Fruit fly (Drosophila melanogaster) whole organism, embryonic: Measurements from ENCODE around the gene CG3434.
A peak's percentile ranks its signal among the peaks of the same experiment; 100 is the strongest.

Experiments used
- ATbp ChIP-seq: fragments of 200-800 bp; sonication (Bioruptor generic); optimal IDR thresholded peaks from 2 replicates; lab custom pipeline; 2017; ENCODE audit warnings: missing biosample characterization, mild to moderate bottlenecking, missing genetic modification characterization, missing genetic modification reagents
- CG10267 ChIP-seq: fragments of 200-800 bp; sonication (Bioruptor generic); optimal IDR thresholded peaks from 2 replicates; lab custom pipeline; 2018; ENCODE audit warnings: missing biosample characterization, mild to moderate bottlenecking, missing genetic modification characterization, moderate library complexity
- CG11504 ChIP-seq: fragments of 200-800 bp; sonication (Bioruptor generic); optimal IDR thresholded peaks from 3 replicates; lab custom pipeline; 2019; ENCODE audit warnings: missing biosample characterization, mild to moderate bottlenecking, missing genetic modification characterization, moderate library complexity
- CG12942 ChIP-seq: fragments of 200-800 bp; sonication (Bioruptor generic); optimal IDR thresholded peaks from 3 replicates; lab custom pipeline; 2016; ENCODE audit warnings: missing biosample characterization, missing genetic modification characterization
- CG13123 ChIP-seq: fragments of 200-800 bp; sonication (Bioruptor generic); optimal IDR thresholded peaks from 2 replicates; lab custom pipeline; 2016; ENCODE audit warnings: missing biosample characterization, missing genetic modification characterization
- CG13775 ChIP-seq: fragments of 200-800 bp; sonication (Bioruptor generic); optimal IDR thresholded peaks from 3 replicates; lab custom pipeline; 2017; ENCODE audit warnings: missing biosample characterization, mild to moderate bottlenecking, missing genetic modification characterization
- CG14710 ChIP-seq: fragments of 200-800 bp; sonication (Bioruptor generic); optimal IDR thresholded peaks from 3 replicates; lab custom pipeline; 2019; ENCODE audit warnings: missing biosample characterization, mild to moderate bottlenecking, missing genetic modification characterization, moderate library complexity
- CG15073 ChIP-seq: fragments of 200-800 bp; sonication (Bioruptor generic); optimal IDR thresholded peaks from 2 replicates; lab custom pipeline; 2016; ENCODE audit warnings: missing biosample characterization, missing genetic modification characterization
- CG1792 ChIP-seq: fragments of 200-800 bp; sonication (Bioruptor generic); optimal IDR thresholded peaks from 2 replicates; lab custom pipeline; 2016; ENCODE audit warnings: missing biosample characterization, missing genetic modification characterization
- CG18262 ChIP-seq: fragments of 200-800 bp; optimal IDR thresholded peaks from 3 replicates; lab custom pipeline; 2019; ENCODE audit warnings: missing biosample characterization, mild to moderate bottlenecking, missing genetic modification characterization, moderate library complexity
- CG1832 ChIP-seq: fragments of 200-800 bp; sonication (Bioruptor generic); optimal IDR thresholded peaks from 2 replicates; lab custom pipeline; 2017; ENCODE audit warnings: missing biosample characterization, mild to moderate bottlenecking, missing genetic modification characterization, inconsistent platforms
- CG18599 ChIP-seq: fragments of 200-800 bp; sonication (Bioruptor generic); optimal IDR thresholded peaks from 3 replicates; lab custom pipeline; 2017; ENCODE audit warnings: missing biosample characterization, missing genetic modification characterization, mild to moderate bottlenecking, moderate library complexity, missing genetic modification reagents
- CG2712 ChIP-seq: fragments of 200-800 bp; optimal IDR thresholded peaks from 3 replicates; lab custom pipeline; 2019; ENCODE audit warnings: missing biosample characterization, mild to moderate bottlenecking, missing genetic modification characterization, moderate library complexity
- CG30403 ChIP-seq: fragments of 200-800 bp; sonication (Bioruptor generic); optimal IDR thresholded peaks from 3 replicates; lab custom pipeline; 2016; ENCODE audit warnings: missing biosample characterization, missing genetic modification characterization
- CG31441 ChIP-seq: fragments of 200-800 bp; sonication (Bioruptor generic); IDR thresholded peaks from 2 replicates; pipeline ENCODE4 v1.3.6; 2022; ENCODE audit warnings: missing biosample characterization, missing genetic modification characterization
- CG32767 ChIP-seq: fragments of 200-800 bp; sonication (Bioruptor generic); IDR thresholded peaks from 2 replicates; pipeline ENCODE4 v1.3.6; 2022; ENCODE audit warnings: missing biosample characterization, missing genetic modification characterization
- CG3995 ChIP-seq: fragments of 200-800 bp; sonication (Bioruptor generic); optimal IDR thresholded peaks from 3 replicates; lab custom pipeline; 2016; ENCODE audit warnings: missing biosample characterization, missing genetic modification characterization
- CG5180 ChIP-seq: fragments of 200-800 bp; sonication (Bioruptor generic); optimal IDR thresholded peaks from 3 replicates; lab custom pipeline; 2017; ENCODE audit warnings: missing biosample characterization, missing genetic modification characterization, mild to moderate bottlenecking, moderate library complexity, missing genetic modification reagents
- CG6175 ChIP-seq: fragments of 200-800 bp; sonication (Bioruptor generic); IDR thresholded peaks from 3 replicates; pipeline ENCODE4 v1.3.6; 2022; ENCODE audit warnings: missing biosample characterization, missing genetic modification characterization
- CG6813 ChIP-seq: fragments of 200-800 bp; sonication (Bioruptor generic); optimal IDR thresholded peaks from 2 replicates; lab custom pipeline; 2017; ENCODE audit warnings: missing biosample characterization, missing genetic modification characterization, mild to moderate bottlenecking, moderate library complexity, missing genetic modification reagents
- CG8359 ChIP-seq: fragments of 200-800 bp; sonication (Bioruptor generic); optimal IDR thresholded peaks from 2 replicates; lab custom pipeline; 2017; ENCODE audit warnings: missing biosample characterization, mild to moderate bottlenecking, missing genetic modification characterization, borderline replicate concordance
- CG8765 ChIP-seq: fragments of 200-800 bp; sonication (Bioruptor generic); IDR thresholded peaks from 2 replicates; pipeline ENCODE4 v1.3.6; 2022; ENCODE audit warnings: missing biosample characterization, missing genetic modification characterization
- D19B ChIP-seq: fragments of 200-800 bp; sonication (Bioruptor generic); optimal IDR thresholded peaks from 2 replicates; lab custom pipeline; 2017; ENCODE audit warnings: missing biosample characterization, mild to moderate bottlenecking, missing genetic modification characterization
- Dad ChIP-seq: fragments of 200-800 bp; sonication (Bioruptor generic); optimal IDR thresholded peaks from 3 replicates; lab custom pipeline; 2016; ENCODE audit warnings: missing biosample characterization, missing genetic modification characterization
- Drgx ChIP-seq: fragments of 200-800 bp; sonication (Bioruptor generic); IDR thresholded peaks from 2 replicates; pipeline ENCODE4 v1.3.6; 2022; ENCODE audit warnings: missing biosample characterization, missing genetic modification characterization
- Hr3 ChIP-seq: fragments of 200-800 bp; sonication (Bioruptor generic); optimal IDR thresholded peaks from 3 replicates; lab custom pipeline; 2016; ENCODE audit warnings: missing biosample characterization, missing genetic modification characterization
- Hsf ChIP-seq: fragments of 200-800 bp; sonication (Bioruptor generic); optimal IDR thresholded peaks from 3 replicates; lab custom pipeline; 2016; ENCODE audit warnings: missing biosample characterization, missing genetic modification characterization
- TFAM ChIP-seq: fragments of 200-800 bp; sonication (Bioruptor generic); optimal IDR thresholded peaks from 2 replicates; lab custom pipeline; 2017; ENCODE audit warnings: missing biosample characterization, missing genetic modification characterization, inconsistent platforms
- Trl ChIP-seq, 3 experiments: fragments of >200 bp in 2 of 3; fragments of 200-800 bp in 1 of 3; sonication (Bioruptor generic) in 1 of 3; optimal IDR thresholded peaks; 2 replicates in 1 of 3; 3 replicates in 2 of 3; lab custom pipeline; 2016 to 2017; ENCODE audit warnings: missing biosample characterization in 1 of 3, missing genetic modification characterization in 1 of 3
- dan ChIP-seq: fragments of 200-800 bp; sonication (Bioruptor generic); IDR thresholded peaks from 2 replicates; pipeline ENCODE4 v1.3.6; 2022; ENCODE audit warnings: missing biosample characterization, missing genetic modification characterization
- exex ChIP-seq: fragments of 200-800 bp; sonication (Bioruptor generic); optimal IDR thresholded peaks from 4 replicates; lab custom pipeline; 2018; ENCODE audit warnings: missing biosample characterization, mild to moderate bottlenecking, missing genetic modification characterization, moderate library complexity
- fru ChIP-seq: fragments of >200 bp; optimal IDR thresholded peaks from 2 replicates; lab custom pipeline; 2017
- ftz-f1 ChIP-seq: fragments of 200-800 bp; sonication (Bioruptor generic); optimal IDR thresholded peaks from 2 replicates; lab custom pipeline; 2016; ENCODE audit warnings: missing biosample characterization, missing genetic modification characterization
- gro ChIP-seq: fragments of 200-800 bp; sonication (Bioruptor generic); optimal IDR thresholded peaks from 2 replicates; lab custom pipeline; 2016; ENCODE audit warnings: missing biosample characterization, missing genetic modification characterization
- ind ChIP-seq: fragments of 200-800 bp; sonication (Bioruptor generic); optimal IDR thresholded peaks from 3 replicates; lab custom pipeline; 2016; ENCODE audit warnings: missing biosample characterization, missing genetic modification characterization
- inv ChIP-seq: fragments of 200-800 bp; sonication (Bioruptor generic); IDR thresholded peaks from 2 replicates; pipeline ENCODE4 v1.3.6; 2022; ENCODE audit warnings: missing biosample characterization, missing genetic modification characterization; ENCODE audit not compliant: partially characterized antibody
- kay ChIP-seq: fragments of 200-800 bp; sonication (Bioruptor generic); optimal IDR thresholded peaks from 2 replicates; lab custom pipeline; 2016; ENCODE audit warnings: missing biosample characterization, missing genetic modification characterization
- kni ChIP-seq: fragments of 200-800 bp; sonication (Bioruptor generic); optimal IDR thresholded peaks from 3 replicates; lab custom pipeline; 2017; ENCODE audit warnings: mild to moderate bottlenecking, missing biosample characterization, missing genetic modification reagents, missing genetic modification characterization
- knrl ChIP-seq: fragments of 200-800 bp; sonication (Bioruptor generic); IDR thresholded peaks from 3 replicates; pipeline ENCODE4 v1.3.6; 2022; ENCODE audit warnings: missing biosample characterization, missing genetic modification characterization; ENCODE audit not compliant: partially characterized antibody
- nau ChIP-seq: fragments of 200-800 bp; sonication (Bioruptor generic); optimal IDR thresholded peaks from 3 replicates; lab custom pipeline; 2017; ENCODE audit warnings: missing biosample characterization, mild to moderate bottlenecking, missing genetic modification characterization, missing genetic modification reagents
- nom ChIP-seq: fragments of 200-800 bp; sonication (Bioruptor generic); optimal IDR thresholded peaks from 2 replicates; lab custom pipeline; 2017; ENCODE audit warnings: missing biosample characterization, missing genetic modification characterization, mild to moderate bottlenecking, moderate library complexity, missing genetic modification reagents
- oc ChIP-seq: fragments of 200-800 bp; sonication (Bioruptor generic); optimal IDR thresholded peaks from 2 replicates; lab custom pipeline; 2018; ENCODE audit warnings: missing biosample characterization, mild to moderate bottlenecking, missing genetic modification characterization, moderate library complexity
- org-1 ChIP-seq: fragments of 200-800 bp; sonication (Bioruptor generic); optimal IDR thresholded peaks from 2 replicates; lab custom pipeline; 2017; ENCODE audit warnings: missing biosample characterization, missing genetic modification characterization
- pan ChIP-seq, 4 experiments: fragments of >200 bp in 3 of 4; fragments of 200-800 bp in 1 of 4; sonication (Bioruptor generic) in 1 of 4; optimal IDR thresholded peaks in 3 of 4; IDR thresholded peaks in 1 of 4; 2 replicates each; pipeline versions ENCODE4 v1.3.6 to Lab custom; 2017 to 2022; ENCODE audit warnings: missing biosample characterization in 2 of 4, missing genetic modification characterization in 2 of 4, mixed read lengths in 1 of 4
- pb ChIP-seq: fragments of 200-800 bp; sonication (Bioruptor generic); optimal IDR thresholded peaks from 3 replicates; lab custom pipeline; 2016; ENCODE audit warnings: missing biosample characterization, missing genetic modification characterization
- scrt ChIP-seq: fragments of 200-800 bp; sonication (Bioruptor generic); optimal IDR thresholded peaks from 2 replicates; lab custom pipeline; 2018; ENCODE audit warnings: missing biosample characterization, mild to moderate bottlenecking, missing genetic modification characterization, moderate library complexity
- sisA ChIP-seq: fragments of 200-800 bp; sonication (Bioruptor generic); IDR thresholded peaks from 2 replicates; pipeline ENCODE4 v1.3.6; 2022; ENCODE audit warnings: missing biosample characterization, missing genetic modification characterization
- tgo ChIP-seq: fragments of 200-800 bp; sonication (Bioruptor generic); IDR thresholded peaks from 3 replicates; pipeline ENCODE4 v1.3.6; 2022; ENCODE audit warnings: missing biosample characterization, missing genetic modification characterization
- zen ChIP-seq: fragments of 200-800 bp; sonication (Bioruptor generic); optimal IDR thresholded peaks from 3 replicates; lab custom pipeline; 2018; ENCODE audit warnings: missing biosample characterization, mild to moderate bottlenecking, missing genetic modification characterization, moderate library complexity

Gene CG3434

dm6 chr3L:9441907-9442479 is 18.6 kb downstream of the CG3434 start, which contains the start of the genes Bet3 and Nf-YA (continued):
- TF ChIP-seq Hr3 (GFP tag; lab: Kevin White, UChicago) (peak; percentile 50), CG31441 (GFP tag; lab: Robert Waterston, UW) (peak; percentile 74), gro (GFP tag; lab: Kevin White, UChicago) (no peak), ind (GFP tag; lab: Kevin White, UChicago) (peak; percentile 61), CG15073 (no peak), CG32767 (no peak), CG8765 (GFP tag; lab: Robert Waterston, UW) (no peak), CG2712 (peak; percentile 65), CG14710 (tag; lab: Kevin White, UChicago) (peak; percentile 70), CG6175 (GFP tag; lab: Robert Waterston, UW) (no peak), CG3995 (GFP tag; lab: Kevin White, UChicago) (peak; percentile 96), Drgx (GFP tag; lab: Robert Waterston, UW) (no peak), pan (optimal IDR thresholded peaks at IDR 0.05; lab: Kevin White, UChicago) (no peak), pan (GFP tag; optimal IDR thresholded peaks at IDR 0.05 in 1 of 2, IDR thresholded peaks at IDR 0.05 in 1 of 2) (no peak), CG8359 (GFP tag; lab: Kevin White, UChicago) (no peak), CG13123 (no peak), Hsf (peak; percentile 60), scrt (GFP tag; lab: Kevin White, UChicago) (peak; percentile 20), exex (tag; lab: Kevin White, UChicago) (no peak), knrl (peak; percentile 90), CG1792 (GFP tag; lab: Kevin White, UChicago) (peak; percentile 27), CG30403 (GFP tag; lab: Kevin White, UChicago) (peak; percentile 74), org-1 (GFP tag; lab: Kevin White, UChicago) (no peak), ATbp (GFP tag; lab: Kevin White, UChicago) (no peak), CG5180 (GFP tag; lab: Kevin White, UChicago) (no peak), TFAM (GFP tag; lab: Kevin White, UChicago) (no peak), kay (GFP tag; lab: Kevin White, UChicago) (no peak), Dad (GFP tag; lab: Kevin White, UChicago) (peak; percentile 62), ftz-f1 (GFP tag; lab: Kevin White, UChicago) (no peak), CG6813 (no peak), CG18262 (tag; lab: Kevin White, UChicago) (peak; percentile 28), CG1832 (no peak), fru (no peak), kni (GFP tag; lab: Kevin White, UChicago) (no peak), CG18599 (peak; percentile 29), nau (GFP tag; lab: Kevin White, UChicago) (no peak), inv (GFP tag; lab: Robert Waterston, UW) (peak; percentile 79), pb (GFP tag; lab: Kevin White, UChicago) (no peak), CG11504 (tag; lab: Kevin White, UChicago) (no peak), CG13775 (GFP tag; lab: Kevin White, UChicago) (peak; percentile 49), CG10267 (tag; lab: Kevin White, UChicago) (peak; percentile 56), tgo (GFP tag; lab: Robert Waterston, UW) (no peak), zen (tag; lab: Kevin White, UChicago) (peak; percentile 31), Trl (optimal IDR thresholded peaks at IDR 0.05; lab: Kevin White, UChicago) (no peak), Trl (GFP tag; optimal IDR thresholded peaks at IDR 0.05; lab: Kevin White, UChicago) (peak; percentile 39), D19B (GFP tag; lab: Kevin White, UChicago) (no peak), sisA (GFP tag; lab: Robert Waterston, UW) (peak; percentile 71), CG12942 (GFP tag; lab: Kevin White, UChicago) (peak; percentile 13), dan (GFP tag; lab: Robert Waterston, UW) (no peak), oc (no peak), nom (no peak)
